Fruit fly (Drosophila melanogaster): ENCODE results near the gene CG33688.
A peak's percentile ranks its signal among the peaks of the same experiment; 100 is the strongest.

CG33688 gene

dm6 chr3L:16161847-16162556, 37.0 kb upstream of the CG33688 start (continued):
- no peak for TF ChIP-seq HLH4C (GFP tag; IDR thresholded peaks at IDR 0.05; ENCODE audit: partially characterized antibody)
- peak; percentile 72 for TF ChIP-seq CG32532 (GFP tag; IDR thresholded peaks at IDR 0.05)
- TF ChIP-seq CG2202 (tag; optimal IDR thresholded peaks at IDR 0.05) = peak; percentile 6
- TF ChIP-seq CG2678 (tag; optimal IDR thresholded peaks at IDR 0.05) = peak; percentile 90
- TF ChIP-seq Oaz (GFP tag; IDR thresholded peaks at IDR 0.05) = no peak
- peak; percentile 58; the same call in 1 of the 3 replicates for TF ChIP-seq ci (GFP tag; IDR thresholded peaks at IDR 0.05)
- no peak for TF ChIP-seq zf30C (GFP tag; optimal IDR thresholded peaks at IDR 0.05)
- peak; percentile 39 to 81 for TF ChIP-seq Hr51 (GFP tag; optimal IDR thresholded peaks at IDR 0.05)
- TF ChIP-seq CG10431 (GFP tag; optimal IDR thresholded peaks at IDR 0.05) = peak; percentile 42
- TF ChIP-seq D19A (tag; optimal IDR thresholded peaks at IDR 0.05) = peak; percentile 75
- TF ChIP-seq disco-r (GFP tag; optimal IDR thresholded peaks at IDR 0.05) = no peak
- TF ChIP-seq Elba2 (GFP tag; optimal IDR thresholded peaks at IDR 0.05) = no peak
- peak; percentile 18; the same call in 1 of the 2 replicates for TF ChIP-seq Rx (GFP tag; IDR thresholded peaks at IDR 0.05)
- TF ChIP-seq eyg (GFP tag; optimal IDR thresholded peaks at IDR 0.05) = peak; percentile 62
- no peak for TF ChIP-seq CkIIα-i1 (GFP tag; IDR thresholded peaks at IDR 0.05)
- peak; percentile 40; the same call in 1 of the 3 replicates for TF ChIP-seq zfh1 (GFP tag; IDR thresholded peaks at IDR 0.05)
- no peak for TF ChIP-seq nerfin-2 (GFP tag; IDR thresholded peaks at IDR 0.05; ENCODE audit: partially characterized antibody)
- TF ChIP-seq CG15514 (GFP tag; optimal IDR thresholded peaks at IDR 0.05) = peak; percentile 61
- peak; percentile 78 for TF ChIP-seq Oli (tag; optimal IDR thresholded peaks at IDR 0.05)
- no peak for TF ChIP-seq wek (GFP tag; optimal IDR thresholded peaks at IDR 0.05)
- TF ChIP-seq CG9797 (GFP tag; optimal IDR thresholded peaks at IDR 0.05) = no peak
- peak; percentile 56 for TF ChIP-seq chn (GFP tag; optimal IDR thresholded peaks at IDR 0.05)
- TF ChIP-seq chinmo (GFP tag; IDR thresholded peaks at IDR 0.05; ENCODE audit: partially characterized antibody) = peak; percentile 39; the same call in 1 of the 4 replicates
- TF ChIP-seq CG17829 (tag; optimal IDR thresholded peaks at IDR 0.05) = peak; percentile 58
- TF ChIP-seq CG11723 (GFP tag; optimal IDR thresholded peaks at IDR 0.05) = peak; percentile 55
- TF ChIP-seq CG4282 (GFP tag; optimal IDR thresholded peaks at IDR 0.05) = peak; percentile 47
- TF ChIP-seq luna (GFP tag; optimal IDR thresholded peaks at IDR 0.05) = no peak
- peak; percentile 84 for TF ChIP-seq CG7786 (GFP tag; optimal IDR thresholded peaks at IDR 0.05)
- peak; percentile 51 for TF ChIP-seq ewg (GFP tag; optimal IDR thresholded peaks at IDR 0.05)
- TF ChIP-seq CG30431 (GFP tag; optimal IDR thresholded peaks at IDR 0.05) = peak; percentile 34
- TF ChIP-seq Aef1 (GFP tag; IDR thresholded peaks at IDR 0.05) = no peak; the same call in 1 of the 3 replicates
- peak; percentile 14 for TF ChIP-seq Sry-δ (GFP tag; optimal IDR thresholded peaks at IDR 0.05)
- TF ChIP-seq ftz-f1 (GFP tag; optimal IDR thresholded peaks at IDR 0.05) = no peak
- TF ChIP-seq B-H2 (GFP tag; optimal IDR thresholded peaks at IDR 0.05) = peak; percentile 16
- peak; percentile 73 for TF ChIP-seq HmgZ (tag; optimal IDR thresholded peaks at IDR 0.05)
- peak; percentile 59 for TF ChIP-seq CG34376 (GFP tag; optimal IDR thresholded peaks at IDR 0.05)
- TF ChIP-seq en (GFP tag; optimal IDR thresholded peaks at IDR 0.05) = no peak
- TF ChIP-seq HLH54F (GFP tag; optimal IDR thresholded peaks at IDR 0.05) = peak; percentile 74
- TF ChIP-seq run (tag; optimal IDR thresholded peaks at IDR 0.05) = peak; percentile 23
- TF ChIP-seq TFAM (GFP tag; optimal IDR thresholded peaks at IDR 0.05) = no peak
- TF ChIP-seq Adf1 (GFP tag; IDR thresholded peaks at IDR 0.05) = peak; percentile 52; the same call in 1 of the 2 replicates
- peak; percentile 83 for TF ChIP-seq gem (tag; optimal IDR thresholded peaks at IDR 0.05)
- TF ChIP-seq CG12299 (tag; optimal IDR thresholded peaks at IDR 0.05) = peak; percentile 53
- peak; percentile 68 for TF ChIP-seq CG30403 (GFP tag; optimal IDR thresholded peaks at IDR 0.05)
- peak; percentile 52 for TF ChIP-seq pnt (GFP tag; optimal IDR thresholded peaks at IDR 0.05)
- peak; percentile 34; the same call in 1 of the 2 replicates for TF ChIP-seq ssp (GFP tag; IDR thresholded peaks at IDR 0.05)
- peak; percentile 27 for TF ChIP-seq gsb-n (tag; optimal IDR thresholded peaks at IDR 0.05)
- peak; percentile 19 for TF ChIP-seq Hey (tag; optimal IDR thresholded peaks at IDR 0.05)
- TF ChIP-seq CG8944 (GFP tag; optimal IDR thresholded peaks at IDR 0.05) = peak; percentile 33

Measured in whole organism, embryonic.